Fruit fly (Drosophila melanogaster) S2 (cell line): ENCODE data around the gene CG8301.

Experiments
- CG8478 ChIP-seq: fragments of >200 bp; optimal IDR thresholded peaks from 2 replicates; lab custom pipeline; 2018
- CTCF ChIP-seq, 2 experiments: fragments of >200 bp; optimal IDR thresholded peaks; 2 replicates each; lab custom pipeline; 2018

DNA sequence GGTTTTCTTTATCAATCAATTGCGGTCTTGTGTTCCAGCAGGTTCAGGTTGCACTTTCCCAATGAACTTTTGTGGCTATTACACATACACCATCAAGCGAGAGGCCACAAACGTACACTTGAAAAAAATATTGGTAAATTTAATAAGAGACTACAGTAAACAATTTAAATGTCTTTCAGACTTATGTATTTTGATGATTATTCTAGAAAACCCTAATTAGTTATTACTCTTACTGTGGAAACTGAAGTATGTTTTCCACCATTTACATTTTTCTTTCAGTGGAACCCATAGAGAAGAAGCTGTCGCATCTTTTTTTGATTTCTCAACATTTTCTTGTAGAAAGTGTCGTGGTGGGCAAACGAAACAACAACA, 47.0 kb upstream of the CG8301 start:
- TF ChIP-seq CTCF (optimal IDR thresholded peaks at IDR 0.05; lab: Kevin White, UChicago) (no peak), CG8478 (no peak)
